Fruit fly (Drosophila melanogaster) whole organism, prepupa: ENCODE measurements around the gene CG43938.
A peak's percentile ranks its signal among the peaks of the same experiment; 100 is the strongest.

Source experiments
- Blimp-1 ChIP-seq: fragments of 200-800 bp; sonication (Bioruptor generic); optimal IDR thresholded peaks from 3 replicates; lab custom pipeline; 2017; ENCODE audit warnings: missing biosample characterization, missing genetic modification characterization, mild to moderate bottlenecking, moderate library complexity, missing genetic modification reagents
- CG11762 ChIP-seq: fragments of 200-800 bp; sonication (Bioruptor generic); optimal IDR thresholded peaks from 3 replicates; lab custom pipeline; 2016; ENCODE audit warnings: missing biosample characterization, missing genetic modification characterization; ENCODE audit not compliant: insufficient read depth
- CG15336 ChIP-seq: fragments of 200-800 bp; sonication (Bioruptor generic); IDR thresholded peaks from 2 replicates; pipeline ENCODE4 v1.3.6; 2022; ENCODE audit warnings: missing biosample characterization, missing genetic modification characterization
- CG1621 ChIP-seq: fragments of 200-800 bp; sonication (Bioruptor generic); optimal IDR thresholded peaks from 3 replicates; lab custom pipeline; 2018; ENCODE audit warnings: missing biosample characterization, mild to moderate bottlenecking, missing genetic modification characterization
- CG6276 ChIP-seq: fragments of 200-800 bp; sonication (Bioruptor generic); optimal IDR thresholded peaks from 2 replicates; lab custom pipeline; 2017; ENCODE audit warnings: missing biosample characterization, mild to moderate bottlenecking, missing genetic modification characterization
- CG6792 ChIP-seq: fragments of 200-800 bp; sonication (Bioruptor generic); optimal IDR thresholded peaks from 3 replicates; lab custom pipeline; 2016; ENCODE audit warnings: missing biosample characterization, missing genetic modification characterization
- CG8319 ChIP-seq: fragments of 200-800 bp; sonication (Bioruptor generic); optimal IDR thresholded peaks from 3 replicates; lab custom pipeline; 2016; ENCODE audit warnings: missing biosample characterization, missing genetic modification characterization
- Eip75B ChIP-seq: fragments of 200-800 bp; sonication (Bioruptor generic); optimal IDR thresholded peaks from 3 replicates; lab custom pipeline; 2016; ENCODE audit warnings: missing biosample characterization, missing genetic modification characterization
- Eip78C ChIP-seq: fragments of 200-800 bp; sonication (Bioruptor generic); peaks from one replicate; lab custom pipeline; 2016; ENCODE audit warnings: missing biosample characterization, missing genetic modification characterization
- Hr38 ChIP-seq: sonication (Bioruptor generic); optimal IDR thresholded peaks from 2 replicates; lab custom pipeline; 2016; ENCODE audit warnings: missing biosample characterization, missing genetic modification characterization
- Lpt ChIP-seq: fragments of 200-800 bp; sonication (Bioruptor generic); optimal IDR thresholded peaks from 3 replicates; lab custom pipeline; 2016; ENCODE audit warnings: missing biosample characterization, missing genetic modification characterization
- Sox102F ChIP-seq: fragments of 200-800 bp; sonication (Bioruptor generic); optimal IDR thresholded peaks from 2 replicates; lab custom pipeline; 2016; ENCODE audit warnings: missing biosample characterization, mild to moderate bottlenecking, missing genetic modification characterization
- Sox15 ChIP-seq: fragments of 200-800 bp; sonication (Bioruptor generic); optimal IDR thresholded peaks from 3 replicates; lab custom pipeline; 2016; ENCODE audit warnings: missing biosample characterization, missing genetic modification characterization
- eg ChIP-seq: fragments of 200-800 bp; sonication (Bioruptor generic); IDR thresholded peaks from 3 replicates; pipeline ENCODE4 v1.3.6; 2022; ENCODE audit warnings: missing biosample characterization, missing genetic modification characterization
- fd59A ChIP-seq: fragments of 200-800 bp; sonication (Bioruptor generic); optimal IDR thresholded peaks from 2 replicates; lab custom pipeline; 2017; ENCODE audit warnings: missing biosample characterization, mild to moderate bottlenecking, missing genetic modification characterization, missing genetic modification reagents
- net ChIP-seq: fragments of 200-800 bp; sonication (Bioruptor generic); optimal IDR thresholded peaks from 3 replicates; lab custom pipeline; 2016; ENCODE audit warnings: missing biosample characterization, missing genetic modification characterization
- ss ChIP-seq, 2 experiments: fragments of 200-800 bp; sonication (Bioruptor generic); optimal IDR thresholded peaks; 2 replicates in 1 of 2; 3 replicates in 1 of 2; lab custom pipeline; 2017 to 2018; ENCODE audit warnings: mild to moderate bottlenecking in 2 of 2, missing biosample characterization in 2 of 2, missing genetic modification characterization in 2 of 2, moderate library complexity in 1 of 2
- topi ChIP-seq: fragments of 200-800 bp; sonication (Bioruptor generic); optimal IDR thresholded peaks from 3 replicates; lab custom pipeline; 2016; ENCODE audit warnings: missing biosample characterization, missing genetic modification characterization

The CG43938 gene

dm6 chr3L:21172527-21173253 lies 51.2 kb downstream of the CG43938 start, which contains the start of the genes chb and AsnS (continued):
- peak; percentile 22 for TF ChIP-seq fd59A (GFP tag; lab: Kevin White, UChicago)
- no peak for TF ChIP-seq Hr38 (GFP tag; lab: Kevin White, UChicago)
- peak; percentile 29 for TF ChIP-seq CG8319
- peak; percentile 64 for TF ChIP-seq CG1621
- TF ChIP-seq ss (GFP tag; optimal IDR thresholded peaks at IDR 0.05; lab: Kevin White, UChicago), result peak in 1 of 2 experiments; percentile 9
- peak; percentile 70 for TF ChIP-seq net
- TF ChIP-seq Eip75B, result peak; percentile 80
- peak; percentile 95 for TF ChIP-seq eg (GFP tag; lab: Robert Waterston, UW)
- peak; percentile 59 for TF ChIP-seq Blimp-1
- peak; percentile 62 for TF ChIP-seq Lpt (GFP tag; lab: Kevin White, UChicago)
- peak; percentile 79 for TF ChIP-seq CG6792
- TF ChIP-seq CG6276 (GFP tag; lab: Kevin White, UChicago), result peak; percentile 63
- peak; percentile 95 for TF ChIP-seq Eip78C (GFP tag; lab: Kevin White, UChicago)
- peak; percentile 76 for TF ChIP-seq Sox102F (GFP tag; lab: Kevin White, UChicago)
- TF ChIP-seq Sox15 (GFP tag; lab: Kevin White, UChicago), result peak; percentile 52
- peak; percentile 83 for TF ChIP-seq topi (GFP tag; lab: Kevin White, UChicago)
- peak; percentile 55 for TF ChIP-seq CG11762 (GFP tag; lab: Kevin White, UChicago)
- peak; percentile 91 for TF ChIP-seq CG15336 (GFP tag; lab: Robert Waterston, UW)
- TF ChIP-seq, all 60 proteins: peak for 54
